Fruit fly (Drosophila melanogaster) Kc167 (cell line): ENCODE data around the gene Slimp.

Experiments
- Myc ChIP-seq: fragments of >200 bp; optimal IDR thresholded peaks from 2 replicates; lab custom pipeline; 2017; ENCODE audit warnings: missing external identifiers
- Sin3A ChIP-seq: fragments of >200 bp; optimal IDR thresholded peaks from 2 replicates; lab custom pipeline; 2018; ENCODE audit warnings: missing external identifiers
- psq ChIP-seq: fragments of >200 bp; optimal IDR thresholded peaks from 2 replicates; lab custom pipeline; 2017; ENCODE audit warnings: missing external identifiers
- ttk ChIP-seq: sonication (Bioruptor generic); optimal IDR thresholded peaks from 2 replicates; lab custom pipeline; 2017; ENCODE audit warnings: missing external identifiers

DNA sequence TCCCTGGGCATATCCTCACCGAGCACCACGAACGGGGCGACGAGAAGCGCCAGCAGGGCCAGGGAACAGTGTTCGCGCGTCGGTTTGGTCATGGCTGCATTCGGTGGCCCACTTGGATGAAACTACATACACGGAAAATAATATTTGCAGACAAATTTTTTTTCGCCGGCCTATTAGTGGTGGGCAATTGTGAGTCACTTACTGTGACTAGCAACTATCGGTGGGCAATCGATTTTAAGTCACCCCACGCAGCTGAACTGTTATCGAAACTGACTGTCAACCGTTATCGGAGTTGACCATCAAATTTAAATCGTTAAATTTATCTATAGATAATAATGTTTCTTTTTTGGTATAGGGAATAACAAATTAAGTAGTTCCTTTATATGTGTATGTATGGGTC lies 20.6 kb upstream of the Slimp start, which contains the start of gene CG5510:
- no peak for TF ChIP-seq psq (lab: Kevin White, UChicago)
- TF ChIP-seq ttk (lab: Kevin White, UChicago), result no peak
- no peak for TF ChIP-seq Myc (lab: Kevin White, UChicago)
- TF ChIP-seq Sin3A (lab: Kevin White, UChicago), result no peak
